Fruit fly (Drosophila melanogaster): ENCODE data around the gene CG8661.
A peak's percentile ranks its signal among the peaks of the same experiment; 100 is the strongest.

Gene CG8661

dm6 chrX:17302202-17303061 lies 18.1 kb upstream of the CG8661 start (continued):
- TF ChIP-seq CG10274 (GFP tag; optimal IDR thresholded peaks at IDR 0.05): no peak
- no peak for TF ChIP-seq CG4424 (GFP tag; optimal IDR thresholded peaks at IDR 0.05)
- TF ChIP-seq pnt (GFP tag; optimal IDR thresholded peaks at IDR 0.05): no peak
- no peak for TF ChIP-seq org-1 (GFP tag; optimal IDR thresholded peaks at IDR 0.05)
- no peak for TF ChIP-seq CG8478 (optimal IDR thresholded peaks at IDR 0.05)
- no peak for TF ChIP-seq inv (GFP tag; IDR thresholded peaks at IDR 0.05; ENCODE audit: partially characterized antibody)
- no peak for TF ChIP-seq CG15011 (GFP tag; optimal IDR thresholded peaks at IDR 0.05)
- TF ChIP-seq vvl (GFP tag; IDR thresholded peaks at IDR 0.05): peak; percentile 31; the same call in 1 of the 2 replicates
- no peak for TF ChIP-seq CG17829 (tag; optimal IDR thresholded peaks at IDR 0.05)
- TF ChIP-seq Gsc (GFP tag; IDR thresholded peaks at IDR 0.05): no peak
- no peak for TF ChIP-seq CG7556 (GFP tag; optimal IDR thresholded peaks at IDR 0.05)
- no peak for TF ChIP-seq CG9932 (GFP tag; IDR thresholded peaks at IDR 0.05)
- no peak for TF ChIP-seq CG10654 (GFP tag; optimal IDR thresholded peaks at IDR 0.05)
- TF ChIP-seq CG15479 (GFP tag; optimal IDR thresholded peaks at IDR 0.05): peak; percentile 22
- peak; percentile 1 for TF ChIP-seq CG12659 (GFP tag; optimal IDR thresholded peaks at IDR 0.05)
- no peak for TF ChIP-seq jumu (GFP tag; optimal IDR thresholded peaks at IDR 0.05)
- TF ChIP-seq C15 (GFP tag; IDR thresholded peaks at IDR 0.05): no peak
- no peak for TF ChIP-seq CG31224 (GFP tag; IDR thresholded peaks at IDR 0.05)
- TF ChIP-seq Rx (GFP tag; IDR thresholded peaks at IDR 0.05): no peak
- TF ChIP-seq cas (GFP tag; IDR thresholded peaks at IDR 0.05): no peak
- no peak for TF ChIP-seq slou (GFP tag; optimal IDR thresholded peaks at IDR 0.05)
- TF ChIP-seq Opbp (GFP tag; IDR thresholded peaks at IDR 0.05; ENCODE audit: partially characterized antibody): 0 out of 3 replicates have a peak, but pooled peaks have one; percentile 34
- no peak for TF ChIP-seq CG8089 (GFP tag; optimal IDR thresholded peaks at IDR 0.05)
- TF ChIP-seq bab2 (GFP tag; optimal IDR thresholded peaks at IDR 0.05): no peak
- no peak for TF ChIP-seq pita (GFP tag; optimal IDR thresholded peaks at IDR 0.05)
- TF ChIP-seq CG7271 (tag; optimal IDR thresholded peaks at IDR 0.05): no peak
- TF ChIP-seq TFAM (GFP tag; optimal IDR thresholded peaks at IDR 0.05): no peak
- no peak for TF ChIP-seq pum (GFP tag; optimal IDR thresholded peaks at IDR 0.05)
- no peak for TF ChIP-seq NfI (GFP tag; optimal IDR thresholded peaks at IDR 0.05)
- no peak for TF ChIP-seq Poxn (GFP tag; IDR thresholded peaks at IDR 0.05)
- TF ChIP-seq Kr (GFP tag; optimal IDR thresholded peaks at IDR 0.05): no peak
- no peak for TF ChIP-seq CG6272 (GFP tag; IDR thresholded peaks at IDR 0.05)
- no peak for TF ChIP-seq CG31365 (tag; optimal IDR thresholded peaks at IDR 0.05)
- no peak for TF ChIP-seq Dip2 (GFP tag; IDR thresholded peaks at IDR 0.05)
- no peak for TF ChIP-seq maf-S (GFP tag; optimal IDR thresholded peaks at IDR 0.05)
- no peak for TF ChIP-seq usp (GFP tag; optimal IDR thresholded peaks at IDR 0.05)
- TF ChIP-seq CG34224 (GFP tag; IDR thresholded peaks at IDR 0.05; ENCODE audit: partially characterized antibody): peak; percentile 48; the same call in 2 of the 3 replicates
- no peak for TF ChIP-seq tx (GFP tag; optimal IDR thresholded peaks at IDR 0.05)
- TF ChIP-seq CG6813 (GFP tag; optimal IDR thresholded peaks at IDR 0.05): no peak
- no peak for TF ChIP-seq kni (GFP tag; optimal IDR thresholded peaks at IDR 0.05)
- TF ChIP-seq amos (GFP tag; IDR thresholded peaks at IDR 0.05; ENCODE audit: partially characterized antibody): peak; percentile 34
- TF ChIP-seq Gug (GFP tag; IDR thresholded peaks at IDR 0.05): no peak
- no peak for TF ChIP-seq Nf-YA (GFP tag; IDR thresholded peaks at IDR 0.05)
- no peak for TF ChIP-seq rib (GFP tag; IDR thresholded peaks at IDR 0.05)
- no peak for TF ChIP-seq CoRest (tag; optimal IDR thresholded peaks at IDR 0.05)
- no peak for TF ChIP-seq CG13296 (GFP tag; optimal IDR thresholded peaks at IDR 0.05)
- no peak for TF ChIP-seq mirr (GFP tag; optimal IDR thresholded peaks at IDR 0.05)
- TF ChIP-seq Med (GFP tag): peak; percentile 72
- TF ChIP-seq PHDP (tag; optimal IDR thresholded peaks at IDR 0.05): no peak
- TF ChIP-seq CG3065 (GFP tag; optimal IDR thresholded peaks at IDR 0.05): no peak
